Worm (Caenorhabditis elegans) whole organism, L4 larva: ENCODE results near the gene ced-9.

Experiments
- F37D6.2 ChIP-seq: sonication (generic microtip); optimal IDR thresholded peaks from 2 replicates; lab custom pipeline; 2016; ENCODE audit warnings: mild to moderate bottlenecking, missing genetic modification characterization, missing compliant biosample characterization
- F44E2.7 ChIP-seq: fragments of 200-800 bp; sonication (Bioruptor generic); IDR thresholded peaks from 2 replicates; pipeline ENCODE4 v2.1.2; 2022; ENCODE audit warnings: missing genetic modification characterization, missing compliant biosample characterization
- T26A8.4 ChIP-seq: fragments of 200-800 bp; sonication (Bioruptor generic); IDR thresholded peaks from 2 replicates; pipeline ENCODE4 v1.3.6; 2022; ENCODE audit warnings: missing genetic modification characterization, missing compliant biosample characterization
- Y48G9A.11 ChIP-seq: fragments of 200-800 bp; sonication (Bioruptor generic); IDR thresholded peaks from 2 replicates; pipeline ENCODE4 v1.3.6; 2022; ENCODE audit warnings: missing genetic modification reagents, missing genetic modification characterization, missing compliant biosample characterization
- Y75B8A.6 ChIP-seq: fragments of 200-800 bp; sonication (Bioruptor generic); IDR thresholded peaks from 2 replicates; pipeline ENCODE4 v1.3.6; 2022; ENCODE audit warnings: missing genetic modification reagents, missing genetic modification characterization, missing compliant biosample characterization
- aha-1 ChIP-seq: fragments of 150-350 bp; peaks from one replicate; lab custom pipeline; 2014; ENCODE audit warnings: missing biosample characterization, missing genetic modification characterization
- ceh-20 ChIP-seq: fragments of 200-800 bp; sonication (Bioruptor generic); IDR thresholded peaks from 2 replicates; pipeline ENCODE4 v1.3.6; 2022; ENCODE audit warnings: missing genetic modification reagents, missing genetic modification characterization, missing compliant biosample characterization
- ceh-44 ChIP-seq: fragments of 200-800 bp; sonication (Bioruptor generic); IDR thresholded peaks from 2 replicates; pipeline ENCODE4 v1.3.6; 2022; ENCODE audit warnings: missing genetic modification reagents, missing genetic modification characterization, missing compliant biosample characterization
- ceh-82 ChIP-seq: sonication (generic microtip); optimal IDR thresholded peaks from 2 replicates; lab custom pipeline; 2017; ENCODE audit warnings: missing biosample characterization, missing genetic modification characterization
- ces-1 ChIP-seq: fragments of 150-350 bp; sonication (generic microtip); optimal IDR thresholded peaks from 4 replicates; lab custom pipeline; 2014; ENCODE audit warnings: missing biosample characterization, missing genetic modification reagents, missing genetic modification characterization
- cey-2 ChIP-seq: sonication (generic microtip); optimal IDR thresholded peaks from 3 replicates; lab custom pipeline; 2017; ENCODE audit warnings: missing genetic modification characterization, mild to moderate bottlenecking, missing compliant biosample characterization, antibody characterized with exemption, borderline replicate concordance; ENCODE audit not compliant: insufficient read depth
- ctbp-1 ChIP-seq: fragments of 200-800 bp; sonication (Bioruptor generic); IDR thresholded peaks from 2 replicates; pipeline ENCODE4 v1.3.6; 2022; ENCODE audit warnings: missing genetic modification reagents, missing genetic modification characterization, missing compliant biosample characterization
- daf-12 ChIP-seq: fragments of 150-350 bp; optimal IDR thresholded peaks from 2 replicates; lab custom pipeline; 2014; ENCODE audit warnings: missing biosample characterization, missing genetic modification reagents, missing genetic modification characterization
- daf-16 ChIP-seq, 3 experiments: sonication (generic microtip); optimal IDR thresholded peaks; 2 replicates each; lab custom pipeline; 2016 to 2017; ENCODE audit warnings: missing genetic modification characterization in 3 of 3, missing genetic modification reagents in 3 of 3, mild to moderate bottlenecking in 2 of 3, missing compliant biosample characterization in 2 of 3, missing biosample characterization in 1 of 3, moderate library complexity in 1 of 3
- daf-19 ChIP-seq: fragments of 200-800 bp; sonication (Bioruptor generic); conservative IDR thresholded peaks from 2 replicates; pipeline ENCODE4 v1.3.6; 2022; ENCODE audit warnings: missing genetic modification characterization, missing compliant biosample characterization
- dmd-6 ChIP-seq: fragments of 200-800 bp; sonication (Bioruptor generic); IDR thresholded peaks from 2 replicates; pipeline ENCODE4 v1.3.6; 2022; ENCODE audit warnings: missing genetic modification reagents, missing genetic modification characterization, missing compliant biosample characterization
- dmd-9 ChIP-seq: fragments of 200-800 bp; sonication (Bioruptor generic); IDR thresholded peaks from 2 replicates; pipeline ENCODE4 v1.3.6; 2022; ENCODE audit warnings: missing genetic modification reagents, missing genetic modification characterization, missing compliant biosample characterization
- duxl-1 ChIP-seq: sonication (generic microtip); optimal IDR thresholded peaks from 2 replicates; lab custom pipeline; 2016; ENCODE audit warnings: mild to moderate bottlenecking, missing genetic modification characterization, moderate library complexity, missing compliant biosample characterization; ENCODE audit not compliant: poor library complexity
- dve-1 ChIP-seq: sonication (generic microtip); optimal IDR thresholded peaks from 2 replicates; lab custom pipeline; 2017; ENCODE audit warnings: antibody characterized with exemption, mild to moderate bottlenecking, missing genetic modification characterization, missing compliant biosample characterization; ENCODE audit not compliant: insufficient read depth
- egl-27 ChIP-seq: sonication (generic microtip); optimal IDR thresholded peaks from 3 replicates; lab custom pipeline; 2017; ENCODE audit warnings: missing biosample characterization, missing genetic modification reagents, missing genetic modification characterization
- gei-8 ChIP-seq: fragments of 200-800 bp; sonication (Bioruptor generic); optimal IDR thresholded peaks from 2 replicates; lab custom pipeline; 2018; ENCODE audit warnings: mild to moderate bottlenecking, missing genetic modification characterization, missing compliant biosample characterization
- hlh-11 ChIP-seq: fragments of 200-800 bp; sonication (Bioruptor generic); optimal IDR thresholded peaks from 2 replicates; lab custom pipeline; 2018; ENCODE audit warnings: mild to moderate bottlenecking, missing genetic modification characterization, missing compliant biosample characterization
- hmg-1.1 ChIP-seq: fragments of 200-800 bp; sonication (Bioruptor generic); IDR thresholded peaks from 2 replicates; pipeline ENCODE4 v1.3.6; 2022; ENCODE audit warnings: missing genetic modification reagents, missing genetic modification characterization, missing compliant biosample characterization
- jun-1 ChIP-seq: fragments of 150-350 bp; optimal IDR thresholded peaks from 2 replicates; lab custom pipeline; 2014; ENCODE audit warnings: missing biosample characterization, missing genetic modification reagents, missing genetic modification characterization
- lin-38 ChIP-seq: fragments of 200-800 bp; sonication (Bioruptor generic); IDR thresholded peaks from 2 replicates; pipeline ENCODE4 v1.3.6; 2022; ENCODE audit warnings: missing genetic modification reagents, missing genetic modification characterization, missing compliant biosample characterization
- lir-3 ChIP-seq: sonication (generic microtip); optimal IDR thresholded peaks from 2 replicates; lab custom pipeline; 2016; ENCODE audit warnings: mild to moderate bottlenecking, missing genetic modification characterization, missing compliant biosample characterization
- madf-5 ChIP-seq, 2 experiments: fragments of 200-800 bp; sonication (Bioruptor generic); IDR thresholded peaks; 2 replicates each; pipeline ENCODE4 v1.3.6; 2022; ENCODE audit warnings: missing compliant biosample characterization in 2 of 2, missing genetic modification characterization in 2 of 2
- mdt-29 ChIP-seq: fragments of 200-800 bp; sonication (Bioruptor generic); IDR thresholded peaks from 2 replicates; pipeline ENCODE4 v1.3.6; 2022; ENCODE audit warnings: missing genetic modification reagents, missing genetic modification characterization, missing compliant biosample characterization
- mep-1 ChIP-seq: fragments of 150-350 bp; sonication (generic microtip); optimal IDR thresholded peaks from 3 replicates; lab custom pipeline; 2014; ENCODE audit warnings: missing biosample characterization, missing genetic modification characterization
- mes-2 ChIP-seq: sonication (generic microtip); optimal IDR thresholded peaks from 2 replicates; lab custom pipeline; 2016; ENCODE audit warnings: missing genotype, mild to moderate bottlenecking, missing genetic modification characterization, missing compliant biosample characterization; ENCODE audit not compliant: poor library complexity, severe bottlenecking
- mxl-3 ChIP-seq: fragments of 200-800 bp; sonication (Bioruptor generic); optimal IDR thresholded peaks from 2 replicates; lab custom pipeline; 2018; ENCODE audit warnings: mild to moderate bottlenecking, missing genetic modification characterization, missing compliant biosample characterization
- nhr-102 ChIP-seq: sonication (generic microtip); optimal IDR thresholded peaks from 2 replicates; lab custom pipeline; 2016; ENCODE audit warnings: mild to moderate bottlenecking, missing genetic modification characterization, moderate library complexity, missing compliant biosample characterization
- nhr-28 ChIP-seq: fragments of 150-350 bp; optimal IDR thresholded peaks from 2 replicates; lab custom pipeline; 2014; ENCODE audit warnings: missing biosample characterization, missing genetic modification characterization
- nhr-42 ChIP-seq: fragments of 200-800 bp; sonication (Bioruptor generic); IDR thresholded peaks from 2 replicates; pipeline ENCODE4 v1.3.6; 2022; ENCODE audit warnings: missing genetic modification characterization, missing compliant biosample characterization
- nhr-48 ChIP-seq: sonication (generic microtip); optimal IDR thresholded peaks from 2 replicates; lab custom pipeline; 2016; ENCODE audit warnings: mild to moderate bottlenecking, missing genetic modification characterization, missing compliant biosample characterization
- nhr-6 ChIP-seq: fragments of 150-350 bp; optimal IDR thresholded peaks from 2 replicates; lab custom pipeline; 2014; ENCODE audit warnings: missing biosample characterization, missing genetic modification characterization
- nhr-76 ChIP-seq: fragments of 150-350 bp; optimal IDR thresholded peaks from 2 replicates; lab custom pipeline; 2014; ENCODE audit warnings: missing biosample characterization, missing genetic modification characterization
- nhr-77 ChIP-seq: fragments of 150-350 bp; optimal IDR thresholded peaks from 2 replicates; lab custom pipeline; 2014; ENCODE audit warnings: missing biosample characterization, missing genetic modification characterization
- pha-4 ChIP-seq, 2 experiments: fragments of 150-350 bp in 1 of 2; fragments of 200-800 bp in 1 of 2; sonication (Bioruptor generic) in 1 of 2; IDR thresholded peaks in 1 of 2; optimal IDR thresholded peaks in 1 of 2; 2 replicates each; pipeline versions ENCODE4 v1.3.6 to Lab custom; 2014 to 2022; ENCODE audit warnings: missing genetic modification characterization in 2 of 2, missing genetic modification reagents in 2 of 2, missing biosample characterization in 1 of 2, missing compliant biosample characterization in 1 of 2
- rbr-2 ChIP-seq: sonication (generic microtip); optimal IDR thresholded peaks from 2 replicates; lab custom pipeline; 2016; ENCODE audit warnings: missing genotype, missing genetic modification characterization, missing compliant biosample characterization
- sdz-12 ChIP-seq: fragments of 200-800 bp; sonication (Bioruptor generic); optimal IDR thresholded peaks from 2 replicates; lab custom pipeline; 2018; ENCODE audit warnings: mild to moderate bottlenecking, missing genetic modification characterization, missing compliant biosample characterization
- skn-1 ChIP-seq: fragments of 150-350 bp; optimal IDR thresholded peaks from 2 replicates; lab custom pipeline; 2014; ENCODE audit warnings: missing biosample characterization, missing genetic modification characterization
- spr-3 ChIP-seq: fragments of 200-800 bp; sonication (Bioruptor generic); optimal IDR thresholded peaks from 2 replicates; lab custom pipeline; 2018; ENCODE audit warnings: mild to moderate bottlenecking, missing genetic modification characterization, missing compliant biosample characterization
- unc-130 ChIP-seq: sonication (generic microtip); optimal IDR thresholded peaks from 2 replicates; lab custom pipeline; 2016; ENCODE audit warnings: missing genetic modification reagents, missing genetic modification characterization, missing compliant biosample characterization
- zfp-3 ChIP-seq: fragments of 200-800 bp; sonication (Bioruptor generic); conservative IDR thresholded peaks from 2 replicates; pipeline ENCODE4 v1.3.6; 2022; ENCODE audit warnings: missing genetic modification reagents, missing genetic modification characterization, missing compliant biosample characterization
- ztf-11 ChIP-seq: fragments of 150-350 bp; optimal IDR thresholded peaks from 2 replicates; lab custom pipeline; 2014; ENCODE audit warnings: missing biosample characterization, missing genetic modification characterization
- ztf-7 ChIP-seq: fragments of 150-350 bp; optimal IDR thresholded peaks from 2 replicates; lab custom pipeline; 2014; ENCODE audit warnings: missing biosample characterization, missing genetic modification characterization

ced-9 gene

DNA sequence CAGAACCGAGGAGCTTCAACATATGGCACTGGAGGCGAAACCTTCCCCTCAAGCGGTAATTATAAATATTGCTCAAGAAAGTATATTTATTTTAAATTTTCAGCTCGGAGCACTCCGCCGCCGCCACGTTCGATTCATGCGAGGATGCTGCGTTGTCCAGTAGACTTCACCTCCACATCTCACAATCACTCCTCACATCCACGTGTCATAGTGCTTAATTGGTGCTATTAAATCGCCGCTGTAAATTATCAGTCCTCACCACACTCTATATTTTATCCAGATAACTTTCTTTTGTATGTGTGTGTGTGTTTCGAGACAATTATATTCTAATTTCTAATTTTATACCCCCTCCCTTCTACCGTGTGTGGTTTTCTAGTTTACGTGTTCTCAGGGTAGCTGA is 19.6 kb downstream of the ced-9 start:
- TF ChIP-seq daf-12 (tag; lab: Kevin White, UChicago) (no peak), zfp-3 (GFP tag; lab: Robert Waterston, UW) (0 out of 2 replicates have a peak, but pooled peaks have one; percentile 49), jun-1 (no peak), nhr-77 (tag; lab: Kevin White, UChicago) (peak; percentile 34), aha-1 (tag; lab: Kevin White, UChicago) (peak; percentile 83), daf-16 (GFP tag; optimal IDR thresholded peaks at IDR 0.05; lab: Kevin White, UChicago) (peak in 1 of 2 experiments; percentile 6), daf-16 (tag; optimal IDR thresholded peaks at IDR 0.05; lab: Kevin White, UChicago) (peak; percentile 63), duxl-1 (tag; lab: Kevin White, UChicago) (peak; percentile 32), dve-1 (peak; percentile 60)

DNA sequence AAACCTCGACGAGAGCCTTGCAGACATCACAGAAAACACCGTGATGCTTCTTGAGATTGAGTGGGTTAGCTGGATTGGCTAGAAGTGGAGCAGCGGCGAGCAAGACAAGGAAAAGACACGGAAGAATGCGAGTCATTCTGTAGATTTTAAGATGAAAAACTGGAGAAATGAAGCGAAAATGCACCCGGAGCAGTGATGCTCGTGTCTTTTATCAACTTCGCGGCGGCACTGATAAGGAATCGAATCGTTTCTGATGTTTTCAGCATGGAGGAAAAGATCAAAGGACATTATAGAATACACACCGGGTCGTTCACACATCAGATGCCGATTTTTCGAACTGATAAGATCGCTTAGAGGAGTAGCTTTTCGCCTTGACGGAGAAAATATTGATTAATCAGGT is 20.4 kb downstream of the ced-9 start, which contains the start of gene spp-1:
spp-1 (minus strand) TSS at position 287 of the 400 bp plus-strand sequence.
- TF ChIP-seq madf-5 (GFP tag; IDR thresholded peaks at IDR 0.05; lab: Robert Waterston, UW) (no peak), dmd-9 (GFP tag; lab: Robert Waterston, UW) (no peak), egl-27 (tag; lab: Kevin White, UChicago) (no peak), ceh-20 (GFP tag; lab: Robert Waterston, UW) (no peak), nhr-77 (tag; lab: Kevin White, UChicago) (peak; percentile 4), daf-12 (tag; lab: Kevin White, UChicago) (no peak), lir-3 (tag; lab: Kevin White, UChicago) (no peak), unc-130 (no peak), Y75B8A.6 (no peak), nhr-42 (GFP tag; lab: Robert Waterston, UW) (no peak), daf-16 (GFP tag; optimal IDR thresholded peaks at IDR 0.05; lab: Kevin White, UChicago) (no peak), daf-16 (tag; optimal IDR thresholded peaks at IDR 0.05; lab: Kevin White, UChicago) (peak; percentile 87), rbr-2 (tag; lab: Kevin White, UChicago) (no peak), zfp-3 (GFP tag; lab: Robert Waterston, UW) (no peak), T26A8.4 (GFP tag; lab: Robert Waterston, UW) (no peak; the same call in none of the 2 replicates), F37D6.2 (tag; lab: Kevin White, UChicago) (no peak), ces-1 (GFP tag; lab: Kevin White, UChicago) (no peak), ztf-7 (no peak), daf-19 (GFP tag; lab: Robert Waterston, UW) (no peak), F44E2.7 (GFP tag; lab: Robert Waterston, UW) (no peak), lin-38 (GFP tag; lab: Robert Waterston, UW) (no peak; the same call in 1 of the 2 replicates), ceh-44 (GFP tag; lab: Robert Waterston, UW) (no peak), pha-4 (GFP tag; IDR thresholded peaks at IDR 0.05; lab: Robert Waterston, UW) (no peak), pha-4 (tag; optimal IDR thresholded peaks at IDR 0.05; lab: Kevin White, UChicago) (no peak), hlh-11 (tag; lab: Kevin White, UChicago) (peak; percentile 84), ztf-11 (tag; lab: Kevin White, UChicago) (no peak), ceh-82 (no peak), mep-1 (tag; lab: Kevin White, UChicago) (peak; percentile 41), dmd-6 (GFP tag; lab: Robert Waterston, UW) (peak; percentile 67), nhr-6 (tag; lab: Kevin White, UChicago) (no peak), skn-1 (tag; lab: Kevin White, UChicago) (no peak), hmg-1.1 (no peak), nhr-28 (tag; lab: Kevin White, UChicago) (peak; percentile 58), gei-8 (GFP tag; lab: Kevin White, UChicago) (no peak), mdt-29 (GFP tag; lab: Robert Waterston, UW) (no peak), mes-2 (tag; lab: Kevin White, UChicago) (peak; percentile 27), mxl-3 (GFP tag; lab: Kevin White, UChicago) (no peak), nhr-48 (tag; lab: Kevin White, UChicago) (peak; percentile 57), spr-3 (GFP tag; lab: Kevin White, UChicago) (no peak), nhr-102 (tag; lab: Kevin White, UChicago) (peak; percentile 22), Y48G9A.11 (GFP tag; lab: Robert Waterston, UW) (no peak), sdz-12 (GFP tag; lab: Kevin White, UChicago) (no peak), aha-1 (tag; lab: Kevin White, UChicago) (peak; percentile 76), cey-2 (tag; lab: Kevin White, UChicago) (no peak), nhr-76 (no peak), ctbp-1 (no peak), dve-1 (peak; percentile 90)
